Worm (Caenorhabditis elegans): ENCODE measurements around the gene K10D11.5.

DNA sequence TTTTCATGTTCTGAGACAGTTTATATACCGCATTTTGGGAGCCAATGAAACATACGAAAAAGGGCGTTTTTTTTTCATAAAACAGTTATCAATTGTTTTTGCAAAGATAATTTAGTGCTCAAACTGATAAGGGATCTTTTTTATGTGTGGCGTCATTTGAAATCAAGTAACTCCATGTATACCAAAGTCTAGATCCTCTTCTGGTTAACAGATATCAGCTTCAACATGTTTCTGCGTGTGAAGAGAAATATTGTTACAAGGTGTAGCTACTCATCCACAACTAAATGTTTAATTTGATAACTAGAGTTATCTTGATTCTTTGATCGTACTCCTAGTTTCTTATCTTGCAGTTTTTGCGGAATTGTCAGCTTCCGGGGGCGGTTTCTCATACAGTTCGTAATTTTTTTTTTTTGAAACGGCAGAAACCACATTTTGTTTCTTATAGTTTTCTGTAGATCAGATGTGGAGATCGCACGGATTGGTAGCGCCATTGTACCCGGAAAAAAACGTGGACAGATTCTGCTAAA lies 19.6 kb downstream of the K10D11.5 start:
- TF ChIP-seq ama-1 (optimal IDR thresholded peaks at IDR 0.05) (no peak), pes-1 (GFP tag; IDR thresholded peaks at IDR 0.05) (no peak), F13C5.2 (tag; optimal IDR thresholded peaks at IDR 0.05) (no peak), hmg-4 (GFP tag; optimal IDR thresholded peaks at IDR 0.05) (no peak), aly-1 (tag; optimal IDR thresholded peaks at IDR 0.05) (no peak), flt-1 (GFP tag; IDR thresholded peaks at IDR 0.05) (no peak), hmbx-1 (tag; optimal IDR thresholded peaks at IDR 0.05) (no peak), ceh-13 (GFP tag; optimal IDR thresholded peaks at IDR 0.05) (no peak), tbx-37 (GFP tag; conservative IDR thresholded peaks at IDR 0.05) (no peak), tra-4 (tag; optimal IDR thresholded peaks at IDR 0.05) (no peak), hnd-1 (tag; optimal IDR thresholded peaks at IDR 0.05) (no peak), ets-7 (tag; optimal IDR thresholded peaks at IDR 0.05) (no peak), ceh-36 (tag; optimal IDR thresholded peaks at IDR 0.05) (no peak)
